Fruit fly (Drosophila melanogaster) whole organism, embryonic: ENCODE data around the gene pyd.

Source experiments
- Awh ChIP-seq: fragments of 200-800 bp; sonication (Bioruptor generic); IDR thresholded peaks from 2 replicates; pipeline ENCODE4, ENCODE4 v1.3.6; 2022; ENCODE audit warnings: missing biosample characterization, missing genetic modification characterization
- CG11247 ChIP-seq: fragments of 200-800 bp; sonication (Bioruptor generic); IDR thresholded peaks from 2 replicates; pipeline ENCODE4 v1.3.6; 2022; ENCODE audit warnings: missing biosample characterization, missing genetic modification characterization
- CG11695 ChIP-seq: fragments of 200-800 bp; sonication (Bioruptor generic); IDR thresholded peaks from 3 replicates; pipeline ENCODE4 v1.3.6; 2022; ENCODE audit warnings: missing biosample characterization, missing genetic modification characterization
- CG12299 ChIP-seq: fragments of 200-800 bp; sonication (Bioruptor generic); optimal IDR thresholded peaks from 2 replicates; lab custom pipeline; 2018; ENCODE audit warnings: missing biosample characterization, mild to moderate bottlenecking, missing genetic modification characterization
- CG1233 ChIP-seq: fragments of 200-800 bp; sonication (Bioruptor generic); optimal IDR thresholded peaks from 4 replicates; lab custom pipeline; 2018; ENCODE audit warnings: missing biosample characterization, mild to moderate bottlenecking, missing genetic modification characterization
- CG14860 ChIP-seq: fragments of 200-800 bp; sonication (Bioruptor generic); IDR thresholded peaks from 3 replicates; pipeline ENCODE4 v1.3.6; 2022; ENCODE audit warnings: missing biosample characterization, missing genetic modification characterization; ENCODE audit not compliant: partially characterized antibody
- CG15011 ChIP-seq: fragments of 200-800 bp; sonication (Bioruptor generic); optimal IDR thresholded peaks from 3 replicates; lab custom pipeline; 2018; ENCODE audit warnings: missing biosample characterization, mild to moderate bottlenecking, missing genetic modification characterization
- CG15073 ChIP-seq: fragments of 200-800 bp; sonication (Bioruptor generic); optimal IDR thresholded peaks from 2 replicates; lab custom pipeline; 2016; ENCODE audit warnings: missing biosample characterization, missing genetic modification characterization
- CG16863 ChIP-seq: fragments of 200-800 bp; sonication (Bioruptor generic); optimal IDR thresholded peaks from 3 replicates; lab custom pipeline; 2016; ENCODE audit warnings: missing biosample characterization, missing genetic modification characterization
- CG17361 ChIP-seq: fragments of 200-800 bp; sonication (Bioruptor generic); IDR thresholded peaks from 3 replicates; pipeline ENCODE4 v1.3.6; 2022; ENCODE audit warnings: missing biosample characterization, missing genetic modification characterization
- CG18262 ChIP-seq: fragments of 200-800 bp; optimal IDR thresholded peaks from 3 replicates; lab custom pipeline; 2019; ENCODE audit warnings: missing biosample characterization, mild to moderate bottlenecking, missing genetic modification characterization, moderate library complexity
- CG2202 ChIP-seq: fragments of 200-800 bp; sonication (Bioruptor generic); optimal IDR thresholded peaks from 2 replicates; lab custom pipeline; 2018; ENCODE audit warnings: missing biosample characterization, mild to moderate bottlenecking, missing genetic modification characterization
- CG32767 ChIP-seq: fragments of 200-800 bp; sonication (Bioruptor generic); IDR thresholded peaks from 2 replicates; pipeline ENCODE4 v1.3.6; 2022; ENCODE audit warnings: missing biosample characterization, missing genetic modification characterization
- CG33557 ChIP-seq: fragments of 200-800 bp; sonication (Bioruptor generic); optimal IDR thresholded peaks from 2 replicates; lab custom pipeline; 2019; ENCODE audit warnings: missing biosample characterization, mild to moderate bottlenecking, missing genetic modification characterization, moderate library complexity
- CG4424 ChIP-seq: fragments of 200-800 bp; sonication (Bioruptor generic); optimal IDR thresholded peaks from 3 replicates; lab custom pipeline; 2016; ENCODE audit warnings: missing biosample characterization, missing genetic modification characterization
- CG4617 ChIP-seq: fragments of 200-800 bp; sonication (Bioruptor generic); optimal IDR thresholded peaks from 3 replicates; lab custom pipeline; 2016; ENCODE audit warnings: missing biosample characterization, missing genetic modification characterization, borderline replicate concordance
- CG5180 ChIP-seq: fragments of 200-800 bp; sonication (Bioruptor generic); optimal IDR thresholded peaks from 3 replicates; lab custom pipeline; 2017; ENCODE audit warnings: missing biosample characterization, missing genetic modification characterization, mild to moderate bottlenecking, moderate library complexity, missing genetic modification reagents
- Doc2 ChIP-seq: fragments of 200-800 bp; sonication (Bioruptor generic); IDR thresholded peaks from 2 replicates; pipeline ENCODE4 v1.3.6; 2022; ENCODE audit warnings: missing biosample characterization, missing genetic modification characterization
- Dref ChIP-seq: fragments of 200-800 bp; sonication (Bioruptor generic); IDR thresholded peaks from 2 replicates; pipeline ENCODE4 v1.3.6; 2022; ENCODE audit warnings: missing biosample characterization, missing genetic modification characterization
- Ets97D ChIP-seq: fragments of 200-800 bp; sonication (Bioruptor generic); optimal IDR thresholded peaks from 3 replicates; lab custom pipeline; 2016; ENCODE audit warnings: missing biosample characterization, missing genetic modification characterization
- Fer1 ChIP-seq: fragments of 200-800 bp; sonication (Bioruptor generic); optimal IDR thresholded peaks from 2 replicates; lab custom pipeline; 2017; ENCODE audit warnings: missing biosample characterization, mild to moderate bottlenecking, missing genetic modification characterization
- Fer3 ChIP-seq: fragments of 200-800 bp; sonication (Bioruptor generic); optimal IDR thresholded peaks from 2 replicates; lab custom pipeline; 2018; ENCODE audit warnings: missing biosample characterization, mild to moderate bottlenecking, missing genetic modification characterization, moderate library complexity
- H15 ChIP-seq: fragments of 200-800 bp; sonication (Bioruptor generic); IDR thresholded peaks from 3 replicates; pipeline ENCODE4 v1.3.6; 2022; ENCODE audit warnings: missing biosample characterization, missing genetic modification characterization
- HLH54F ChIP-seq: fragments of 200-800 bp; sonication (Bioruptor generic); optimal IDR thresholded peaks from 3 replicates; lab custom pipeline; 2016; ENCODE audit warnings: missing biosample characterization, missing genetic modification characterization
- HLHmδ ChIP-seq: fragments of 200-800 bp; sonication (Bioruptor generic); optimal IDR thresholded peaks from 2 replicates; lab custom pipeline; 2018; ENCODE audit warnings: missing biosample characterization, mild to moderate bottlenecking, missing genetic modification characterization, moderate library complexity
- Hr3 ChIP-seq: fragments of 200-800 bp; sonication (Bioruptor generic); optimal IDR thresholded peaks from 3 replicates; lab custom pipeline; 2016; ENCODE audit warnings: missing biosample characterization, missing genetic modification characterization
- Oli ChIP-seq: fragments of 200-800 bp; sonication (Bioruptor generic); optimal IDR thresholded peaks from 2 replicates; lab custom pipeline; 2018; ENCODE audit warnings: missing biosample characterization, mild to moderate bottlenecking, missing genetic modification characterization, moderate library complexity
- Poxn ChIP-seq: fragments of 200-800 bp; sonication (Bioruptor generic); IDR thresholded peaks from 2 replicates; pipeline ENCODE4 v1.3.6; 2022; ENCODE audit warnings: missing biosample characterization, missing genetic modification characterization
- Sin3A ChIP-seq: fragments of >200 bp; optimal IDR thresholded peaks from 2 replicates; lab custom pipeline; 2018
- Stat92E ChIP-seq, 3 experiments: fragments of >200 bp in 2 of 3; fragments of 200-800 bp in 1 of 3; sonication (Bioruptor generic) in 1 of 3; optimal IDR thresholded peaks; 2 replicates each; lab custom pipeline; 2017 to 2019; ENCODE audit warnings: missing biosample characterization in 3 of 3, missing genetic modification characterization in 3 of 3, mild to moderate bottlenecking in 1 of 3, moderate library complexity in 1 of 3
- Vsx1 ChIP-seq: fragments of 200-800 bp; sonication (Bioruptor generic); optimal IDR thresholded peaks from 2 replicates; lab custom pipeline; 2017; ENCODE audit warnings: missing biosample characterization, mild to moderate bottlenecking, missing genetic modification characterization, missing genetic modification reagents
- aop ChIP-seq: fragments of 200-800 bp; sonication (Bioruptor generic); IDR thresholded peaks from 2 replicates; pipeline ENCODE4 v1.3.6; 2022; ENCODE audit warnings: missing biosample characterization, missing genetic modification characterization
- bigmax ChIP-seq: fragments of 200-800 bp; sonication (Bioruptor generic); optimal IDR thresholded peaks from 2 replicates; lab custom pipeline; 2018; ENCODE audit warnings: missing biosample characterization, mild to moderate bottlenecking, missing genetic modification characterization
- fu2 ChIP-seq: fragments of 200-800 bp; sonication (Bioruptor generic); optimal IDR thresholded peaks from 2 replicates; lab custom pipeline; 2016; ENCODE audit warnings: missing biosample characterization, missing genetic modification characterization
- gce ChIP-seq: fragments of 200-800 bp; sonication (Bioruptor generic); IDR thresholded peaks from 3 replicates; pipeline ENCODE4 v1.3.6; 2022; ENCODE audit warnings: missing biosample characterization, missing genetic modification characterization
- kay ChIP-seq: fragments of 200-800 bp; sonication (Bioruptor generic); optimal IDR thresholded peaks from 2 replicates; lab custom pipeline; 2016; ENCODE audit warnings: missing biosample characterization, missing genetic modification characterization
- kni ChIP-seq: fragments of 200-800 bp; sonication (Bioruptor generic); optimal IDR thresholded peaks from 3 replicates; lab custom pipeline; 2017; ENCODE audit warnings: mild to moderate bottlenecking, missing biosample characterization, missing genetic modification reagents, missing genetic modification characterization
- lbe ChIP-seq: fragments of 200-800 bp; sonication (Bioruptor generic); optimal IDR thresholded peaks from 2 replicates; lab custom pipeline; 2016; ENCODE audit warnings: missing biosample characterization, mild to moderate bottlenecking, missing genetic modification characterization
- luna ChIP-seq: fragments of 200-800 bp; sonication (Bioruptor generic); optimal IDR thresholded peaks from 2 replicates; lab custom pipeline; 2016; ENCODE audit warnings: missing biosample characterization, missing genetic modification characterization
- peb ChIP-seq: fragments of 200-800 bp; sonication (Bioruptor generic); IDR thresholded peaks from 2 replicates; pipeline ENCODE4 v1.3.6; 2022; ENCODE audit warnings: missing biosample characterization, missing genetic modification characterization
- pum ChIP-seq: fragments of 200-800 bp; sonication (Bioruptor generic); optimal IDR thresholded peaks from 2 replicates; lab custom pipeline; 2016; ENCODE audit warnings: missing biosample characterization, missing genetic modification characterization
- sd ChIP-seq: fragments of 200-800 bp; sonication (Bioruptor generic); optimal IDR thresholded peaks from 3 replicates; lab custom pipeline; 2018; ENCODE audit warnings: missing biosample characterization, mild to moderate bottlenecking, missing genetic modification characterization, moderate library complexity
- sens ChIP-seq: fragments of 200-800 bp; sonication (Bioruptor generic); peaks from one replicate; lab custom pipeline; 2016; ENCODE audit warnings: missing biosample characterization, missing genetic modification characterization
- tgo ChIP-seq: fragments of 200-800 bp; sonication (Bioruptor generic); IDR thresholded peaks from 3 replicates; pipeline ENCODE4 v1.3.6; 2022; ENCODE audit warnings: missing biosample characterization, missing genetic modification characterization
- tin ChIP-seq: fragments of 200-800 bp; sonication (Bioruptor generic); optimal IDR thresholded peaks from 3 replicates; lab custom pipeline; 2016; ENCODE audit warnings: missing biosample characterization, missing genetic modification characterization
- tio ChIP-seq: fragments of 200-800 bp; sonication (Bioruptor generic); optimal IDR thresholded peaks from 2 replicates; lab custom pipeline; 2017; ENCODE audit warnings: missing biosample characterization, missing genetic modification characterization, inconsistent platforms
- trem ChIP-seq: fragments of 200-800 bp; optimal IDR thresholded peaks from 3 replicates; lab custom pipeline; 2019; ENCODE audit warnings: missing biosample characterization, mild to moderate bottlenecking, missing genetic modification characterization, moderate library complexity
- tup ChIP-seq: fragments of 200-800 bp; sonication (Bioruptor generic); optimal IDR thresholded peaks from 2 replicates; lab custom pipeline; 2016; ENCODE audit warnings: missing biosample characterization, mild to moderate bottlenecking, missing genetic modification characterization, moderate library complexity
- zen ChIP-seq: fragments of 200-800 bp; sonication (Bioruptor generic); optimal IDR thresholded peaks from 3 replicates; lab custom pipeline; 2018; ENCODE audit warnings: missing biosample characterization, mild to moderate bottlenecking, missing genetic modification characterization, moderate library complexity

The pyd gene

dm6 chr3R:8927817-8928625 lies 3.7 kb downstream of the pyd start (continued):
- TF ChIP-seq bigmax (GFP tag; lab: Kevin White, UChicago) (no peak), CG16863 (GFP tag; lab: Kevin White, UChicago) (peak; percentile 63), aop (GFP tag; lab: Robert Waterston, UW) (0 out of 2 replicates have a peak, but pooled peaks have one; percentile 47), Doc2 (no peak), fu2 (GFP tag; lab: Kevin White, UChicago) (no peak), Awh (GFP tag; lab: Robert Waterston, UW) (no peak), kni (peak; percentile 96), sd (tag; lab: Kevin White, UChicago) (no peak), gce (0 out of 3 replicates have a peak, but pooled peaks have one; percentile 62), CG17361 (peak; percentile 89), luna (GFP tag; lab: Kevin White, UChicago) (no peak), Fer1 (peak; percentile 77), CG4617 (no peak), CG5180 (peak; percentile 23), CG12299 (tag; lab: Kevin White, UChicago) (peak; percentile 55), CG15011 (GFP tag; lab: Kevin White, UChicago) (peak; percentile 79), trem (peak; percentile 85), CG18262 (tag; lab: Kevin White, UChicago) (peak; percentile 93), Vsx1 (GFP tag; lab: Kevin White, UChicago) (no peak), peb (GFP tag; lab: Robert Waterston, UW) (peak; percentile 69), CG4424 (GFP tag; lab: Kevin White, UChicago) (peak; percentile 80), Oli (tag; lab: Kevin White, UChicago) (peak; percentile 76), CG33557 (GFP tag; lab: Kevin White, UChicago) (peak; percentile 88), CG14860 (GFP tag; lab: Robert Waterston, UW) (no peak), HLH54F (peak; percentile 25), H15 (peak; percentile 42; the same call in 1 of the 3 replicates), Stat92E (GFP tag; optimal IDR thresholded peaks at IDR 0.05; lab: Kevin White, UChicago) (peak in 2 of 3 experiments; percentile 36 to 45), CG11695 (peak; percentile 79), tin (peak; percentile 73), tup (GFP tag; lab: Kevin White, UChicago) (no peak), CG15073 (GFP tag; lab: Kevin White, UChicago) (peak; percentile 60), Sin3A (lab: Kevin White, UChicago) (no peak), CG32767 (peak; percentile 58), lbe (GFP tag; lab: Kevin White, UChicago) (peak; percentile 91), CG11247 (GFP tag; lab: Robert Waterston, UW) (no peak), CG1233 (peak; percentile 91), Ets97D (GFP tag; lab: Kevin White, UChicago) (peak; percentile 17), sens (GFP tag; lab: Kevin White, UChicago) (peak; percentile 97), HLHmδ (GFP tag; lab: Kevin White, UChicago) (no peak), tio (peak; percentile 74), kay (GFP tag; lab: Kevin White, UChicago) (peak; percentile 27), zen (tag; lab: Kevin White, UChicago) (peak; percentile 96), Fer3 (peak; percentile 76), CG2202 (tag; lab: Kevin White, UChicago) (peak; percentile 62), Dref (no peak), Poxn (no peak), tgo (GFP tag; lab: Robert Waterston, UW) (peak; percentile 66; the same call in 2 of the 3 replicates), pum (peak; percentile 65), Hr3 (GFP tag; lab: Kevin White, UChicago) (peak; percentile 54)
